Worm (Caenorhabditis elegans) whole organism, mixed stage, embryonic: ENCODE measurements around the gene bbs-2.

ENCODE experiments used
- M03D4.4 ChIP-seq: sonication (generic microtip); optimal IDR thresholded peaks from 2 replicates; lab custom pipeline; 2017; ENCODE audit warnings: mild to moderate bottlenecking, missing genetic modification characterization, missing compliant biosample characterization
- bed-3 ChIP-seq: fragments of 200-800 bp; sonication (Bioruptor generic); optimal IDR thresholded peaks from 3 replicates; lab custom pipeline; 2018; ENCODE audit warnings: mild to moderate bottlenecking, missing genetic modification characterization, moderate library complexity, missing compliant biosample characterization
- blmp-1 ChIP-seq: fragments of 150-350 bp; optimal IDR thresholded peaks from 2 replicates; lab custom pipeline; 2014; ENCODE audit warnings: missing biosample characterization, missing genetic modification characterization
- ceh-39 ChIP-seq: fragments of 150-350 bp; optimal IDR thresholded peaks from 2 replicates; lab custom pipeline; 2014; ENCODE audit warnings: missing biosample characterization, missing genetic modification characterization
- ceh-43 ChIP-seq: fragments of 200-800 bp; sonication (Bioruptor generic); optimal IDR thresholded peaks from 2 replicates; lab custom pipeline; 2018; ENCODE audit warnings: mild to moderate bottlenecking, missing genetic modification characterization, moderate library complexity, missing compliant biosample characterization
- ceh-83 ChIP-seq: fragments of 200-800 bp; sonication (Bioruptor generic); optimal IDR thresholded peaks from 2 replicates; lab custom pipeline; 2018; ENCODE audit warnings: mild to moderate bottlenecking, missing genetic modification characterization, missing compliant biosample characterization
- ces-1 ChIP-seq: fragments of 150-350 bp; optimal IDR thresholded peaks from 2 replicates; lab custom pipeline; 2014; ENCODE audit warnings: missing biosample characterization, missing genetic modification reagents, missing genetic modification characterization
- cnd-1 ChIP-seq: fragments of 200-800 bp; sonication (Bioruptor generic); optimal IDR thresholded peaks from 2 replicates; lab custom pipeline; 2018; ENCODE audit warnings: mild to moderate bottlenecking, missing genetic modification characterization, missing compliant biosample characterization
- drap-1 ChIP-seq: fragments of 200-800 bp; sonication (Bioruptor generic); optimal IDR thresholded peaks from 3 replicates; lab custom pipeline; 2018; ENCODE audit warnings: mild to moderate bottlenecking, missing genetic modification characterization, missing compliant biosample characterization
- elt-1 ChIP-seq: sonication (generic microtip); optimal IDR thresholded peaks from 2 replicates; lab custom pipeline; 2017; ENCODE audit warnings: missing genetic modification characterization, mild to moderate bottlenecking, missing compliant biosample characterization, antibody characterized with exemption, moderate library complexity, borderline replicate concordance; ENCODE audit not compliant: insufficient read depth
- elt-3 ChIP-seq: fragments of 150-350 bp; optimal IDR thresholded peaks from 2 replicates; lab custom pipeline; 2014; ENCODE audit warnings: missing biosample characterization, missing genetic modification characterization
- flh-1 ChIP-seq: fragments of 200-800 bp; sonication (Bioruptor generic); optimal IDR thresholded peaks from 2 replicates; lab custom pipeline; 2018; ENCODE audit warnings: mild to moderate bottlenecking, missing genetic modification characterization, moderate library complexity, missing compliant biosample characterization
- ham-2 ChIP-seq: fragments of 200-800 bp; sonication (Bioruptor generic); optimal IDR thresholded peaks from 2 replicates; lab custom pipeline; 2018; ENCODE audit warnings: mild to moderate bottlenecking, missing genetic modification characterization, missing compliant biosample characterization
- hlh-1 ChIP-seq: fragments of 150-350 bp; optimal IDR thresholded peaks from 2 replicates; lab custom pipeline; 2014; ENCODE audit warnings: missing biosample characterization, missing genetic modification reagents, missing genetic modification characterization
- lin-13 ChIP-seq: fragments of 150-350 bp; optimal IDR thresholded peaks from 2 replicates; lab custom pipeline; 2014; ENCODE audit warnings: missing biosample characterization, missing genetic modification characterization
- lin-32 ChIP-seq: fragments of 200-800 bp; sonication (Bioruptor generic); optimal IDR thresholded peaks from 2 replicates; lab custom pipeline; 2018; ENCODE audit warnings: mild to moderate bottlenecking, missing genetic modification characterization, missing compliant biosample characterization
- lsy-2 ChIP-seq: fragments of 150-350 bp; optimal IDR thresholded peaks from 2 replicates; lab custom pipeline; 2014; ENCODE audit warnings: missing biosample characterization, missing genetic modification characterization
- mab-5 ChIP-seq: fragments of 150-350 bp; optimal IDR thresholded peaks from 2 replicates; lab custom pipeline; 2014; ENCODE audit warnings: missing biosample characterization, missing genetic modification characterization
- mep-1 ChIP-seq: fragments of 150-350 bp; optimal IDR thresholded peaks from 2 replicates; lab custom pipeline; 2017; ENCODE audit warnings: missing biosample characterization, missing genetic modification reagents, missing genetic modification characterization, inconsistent platforms
- mls-2 ChIP-seq: sonication (generic microtip); optimal IDR thresholded peaks from 2 replicates; lab custom pipeline; 2016; ENCODE audit warnings: mild to moderate bottlenecking, missing genetic modification characterization, moderate library complexity, missing compliant biosample characterization
- nhr-12 ChIP-seq: fragments of 150-350 bp; optimal IDR thresholded peaks from 2 replicates; lab custom pipeline; 2014; ENCODE audit warnings: missing biosample characterization, missing genetic modification characterization
- nhr-237 ChIP-seq: fragments of 150-350 bp; optimal IDR thresholded peaks from 2 replicates; lab custom pipeline; 2014; ENCODE audit warnings: missing biosample characterization, missing genetic modification characterization
- nhr-28 ChIP-seq: fragments of 150-350 bp; optimal IDR thresholded peaks from 2 replicates; lab custom pipeline; 2014; ENCODE audit warnings: missing biosample characterization, missing genetic modification characterization
- nhr-76 ChIP-seq: sonication (generic microtip); optimal IDR thresholded peaks from 2 replicates; lab custom pipeline; 2017; ENCODE audit warnings: missing biosample characterization, missing genetic modification characterization
- pha-4 ChIP-seq: fragments of 150-350 bp; optimal IDR thresholded peaks from 2 replicates; lab custom pipeline; 2018; ENCODE audit warnings: missing biosample characterization, missing genetic modification reagents, missing genetic modification characterization
- sem-2 ChIP-seq: fragments of 200-800 bp; sonication (Bioruptor generic); optimal IDR thresholded peaks from 2 replicates; lab custom pipeline; 2018; ENCODE audit warnings: mild to moderate bottlenecking, missing genetic modification characterization, missing compliant biosample characterization
- sptf-1 ChIP-seq: sonication (generic microtip); optimal IDR thresholded peaks from 2 replicates; lab custom pipeline; 2017; ENCODE audit warnings: mild to moderate bottlenecking, missing genetic modification characterization, moderate library complexity, missing compliant biosample characterization
- tbx-8 ChIP-seq: fragments of 200-800 bp; sonication (Bioruptor generic); optimal IDR thresholded peaks from 2 replicates; lab custom pipeline; 2018; ENCODE audit warnings: mild to moderate bottlenecking, missing genetic modification characterization, moderate library complexity, missing compliant biosample characterization
- unc-120 ChIP-seq: sonication (generic microtip); optimal IDR thresholded peaks from 2 replicates; lab custom pipeline; 2017; ENCODE audit warnings: missing genetic modification characterization, missing compliant biosample characterization; ENCODE audit not compliant: poor library complexity, severe bottlenecking
- unc-39 ChIP-seq: fragments of 150-350 bp; optimal IDR thresholded peaks from 2 replicates; lab custom pipeline; 2014; ENCODE audit warnings: missing biosample characterization, missing genetic modification characterization
- unc-62 ChIP-seq: fragments of 150-350 bp; optimal IDR thresholded peaks from 2 replicates; lab custom pipeline; 2014; ENCODE audit warnings: missing biosample characterization, missing genetic modification reagents, missing genetic modification characterization
- zip-8 ChIP-seq: fragments of 150-350 bp; optimal IDR thresholded peaks from 2 replicates; lab custom pipeline; 2014; ENCODE audit warnings: missing biosample characterization, missing genetic modification characterization
- ztf-11 ChIP-seq: fragments of 150-350 bp; optimal IDR thresholded peaks from 2 replicates; lab custom pipeline; 2014; ENCODE audit warnings: missing biosample characterization, missing genetic modification characterization

Gene bbs-2

ce11 chrIV:7946457-7946856, 12.6 kb downstream of the bbs-2 start, which contains the start of gene czw-1:
czw-1 (minus strand) TSS chrIV:7946825.
- TF ChIP-seq ceh-39 (tag; lab: Kevin White, UChicago): no peak
- TF ChIP-seq flh-1: no peak
- TF ChIP-seq lin-13: no peak
- no peak for TF ChIP-seq ces-1
- TF ChIP-seq ceh-43: no peak
- TF ChIP-seq nhr-12 (tag; lab: Kevin White, UChicago): no peak
- no peak for TF ChIP-seq tbx-8 (GFP tag; lab: Kevin White, UChicago)
- no peak for TF ChIP-seq nhr-237
- TF ChIP-seq ham-2 (GFP tag; lab: Kevin White, UChicago): no peak
- TF ChIP-seq M03D4.4 (tag; lab: Kevin White, UChicago): no peak
- no peak for TF ChIP-seq unc-120 (tag; lab: Kevin White, UChicago)
- no peak for TF ChIP-seq hlh-1
- no peak for TF ChIP-seq mab-5 (tag; lab: Kevin White, UChicago)
- TF ChIP-seq sem-2 (GFP tag; lab: Kevin White, UChicago): no peak
- no peak for TF ChIP-seq bed-3 (GFP tag; lab: Kevin White, UChicago)
- no peak for TF ChIP-seq unc-62 (GFP tag; lab: Kevin White, UChicago)
- TF ChIP-seq lin-32 (GFP tag; lab: Kevin White, UChicago): no peak

DNA sequence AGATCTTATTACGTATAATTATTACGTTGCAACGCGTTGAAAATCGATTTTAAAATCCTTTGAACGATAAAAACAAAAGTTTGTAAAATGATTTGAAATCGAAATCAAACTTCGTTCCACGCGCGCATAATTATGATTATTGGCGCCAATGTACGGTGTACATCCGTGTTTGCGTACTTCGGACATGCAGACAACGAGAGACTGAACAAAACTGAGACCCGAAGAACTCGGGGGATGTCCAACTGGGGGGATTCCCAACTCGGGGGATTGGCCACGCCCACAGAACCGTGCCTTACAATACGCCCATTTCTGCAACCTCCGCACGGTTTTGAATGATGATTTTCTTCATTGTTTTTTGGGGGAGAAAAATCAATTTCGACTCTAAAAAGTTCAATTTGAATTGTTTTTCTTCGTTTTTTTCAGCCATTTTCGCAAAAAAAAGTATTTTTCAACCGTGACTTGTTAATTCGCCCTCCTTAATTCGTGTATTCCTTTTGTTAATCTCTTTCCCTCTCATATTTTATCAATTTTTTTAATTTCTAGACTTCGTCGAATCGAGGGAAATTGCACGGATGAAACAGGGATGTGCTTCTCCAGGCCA, 13.2 kb downstream of the bbs-2 start, which contains the start of gene F20D12.12:
Gene F20D12.12, plus strand, starts transcription at position 542 of the 601 bp plus-strand sequence.
- TF ChIP-seq unc-120 (tag; lab: Kevin White, UChicago): peak; percentile 84
- peak; percentile 57 for TF ChIP-seq mep-1 (tag; lab: Kevin White, UChicago)
- peak; percentile 50 for TF ChIP-seq lin-13
- peak; percentile 61 for TF ChIP-seq sptf-1 (tag; lab: Kevin White, UChicago)
- peak; percentile 66 for TF ChIP-seq ces-1
- peak; percentile 23 for TF ChIP-seq mls-2
- peak; percentile 6 for TF ChIP-seq pha-4
- peak; percentile 4 for TF ChIP-seq drap-1
- peak; percentile 94 for TF ChIP-seq lsy-2 (tag; lab: Kevin White, UChicago)

ce11 chrIV:7948290-7948689, 14.5 kb downstream of the bbs-2 start, which contains the start of gene mcm-3AP:
mcm-3AP (plus strand) TSS chrIV:7948672.
- peak; percentile 70 for TF ChIP-seq lsy-2 (tag; lab: Kevin White, UChicago)

- no peak for TF ChIP-seq ham-2 (GFP tag; lab: Kevin White, UChicago)
- TF ChIP-seq ceh-43: no peak
- TF ChIP-seq lin-13: no peak
- no peak for TF ChIP-seq nhr-28 (tag; lab: Kevin White, UChicago)
- TF ChIP-seq pha-4: no peak
- TF ChIP-seq elt-3 (tag; lab: Kevin White, UChicago): no peak
- no peak for TF ChIP-seq unc-120 (tag; lab: Kevin White, UChicago)
- no peak for TF ChIP-seq mep-1 (tag; lab: Kevin White, UChicago)
- TF ChIP-seq ztf-11 (tag; lab: Kevin White, UChicago): no peak
- no peak for TF ChIP-seq unc-62 (GFP tag; lab: Kevin White, UChicago)
- TF ChIP-seq blmp-1: no peak
- TF ChIP-seq mab-5 (tag; lab: Kevin White, UChicago): no peak
- no peak for TF ChIP-seq zip-8
- TF ChIP-seq elt-1 (tag; lab: Kevin White, UChicago): no peak
- TF ChIP-seq ceh-83 (GFP tag; lab: Kevin White, UChicago): no peak
- no peak for TF ChIP-seq nhr-76 (tag; lab: Kevin White, UChicago)
- no peak for TF ChIP-seq unc-39 (tag; lab: Kevin White, UChicago)
- no peak for TF ChIP-seq sem-2 (GFP tag; lab: Kevin White, UChicago)
- no peak for TF ChIP-seq hlh-1
- no peak for TF ChIP-seq bed-3 (GFP tag; lab: Kevin White, UChicago)
Measured at ce11 chrIV:7954006-7954405, 20.2 kb downstream of the bbs-2 start.

- no peak for TF ChIP-seq cnd-1 (tag; lab: Kevin White, UChicago)
- TF ChIP-seq ham-2 (GFP tag; lab: Kevin White, UChicago): no peak
- TF ChIP-seq drap-1: no peak
Measured at ce11 chrIV:7955849-7956248, 22.0 kb downstream of the bbs-2 start, which contains the start of gene ceh-19. ceh-19 (minus strand) TSS chrIV:7955949.
